Fruit fly (Drosophila melanogaster): ENCODE results near the gene Arpc3A.

The Arpc3A gene

dm6 chr3R:15836864-15837824 lies 2.7 kb downstream of the Arpc3A start, which contains the start of the genes ND-23 and spn-E:
Gene ND-23 (minus strand): TSS chr3R:15837117.
Gene spn-E (plus strand): TSS chr3R:15837419.
- TF ChIP-seq CG14655 (GFP tag; optimal IDR thresholded peaks at IDR 0.05) = no peak
- TF ChIP-seq EcR (GFP tag; optimal IDR thresholded peaks at IDR 0.05) = no peak
- TF ChIP-seq fd96Ca (GFP tag; IDR thresholded peaks at IDR 0.05) = no peak
- TF ChIP-seq gl (tag; optimal IDR thresholded peaks at IDR 0.05) = no peak
- TF ChIP-seq CG8301 (tag; optimal IDR thresholded peaks at IDR 0.05) = no peak
- 0 out of 3 replicates have a peak, but pooled peaks have one; percentile 7 for TF ChIP-seq CG4496 (GFP tag; IDR thresholded peaks at IDR 0.05)
- no peak for TF ChIP-seq Pif1A (GFP tag; optimal IDR thresholded peaks at IDR 0.05)
- TF ChIP-seq CG34367 (tag; optimal IDR thresholded peaks at IDR 0.05) = no peak
- TF ChIP-seq Ets98B (GFP tag; IDR thresholded peaks at IDR 0.05) = no peak
- no peak for TF ChIP-seq Snoo (tag; optimal IDR thresholded peaks at IDR 0.05)
- peak; percentile 39 for TF ChIP-seq CG15710 (tag; optimal IDR thresholded peaks at IDR 0.05)
- TF ChIP-seq CG32121 (GFP tag; IDR thresholded peaks at IDR 0.05) = no peak
- TF ChIP-seq CG12605 (GFP tag; IDR thresholded peaks at IDR 0.05) = no peak
- TF ChIP-seq CG17806 (tag; optimal IDR thresholded peaks at IDR 0.05) = peak; percentile 14

dm6 chr3R:15839294-15839693 lies 4.8 kb downstream of the Arpc3A start, which contains the start of gene Pbp45:
Gene Pbp45 (minus strand): TSS chr3R:15839515.
- TF ChIP-seq CG10348 (GFP tag; IDR thresholded peaks at IDR 0.05) = no peak
- TF ChIP-seq Snoo (tag; optimal IDR thresholded peaks at IDR 0.05) = no peak
- no peak for TF ChIP-seq CG32121 (GFP tag; IDR thresholded peaks at IDR 0.05)
- TF ChIP-seq fd96Ca (GFP tag; IDR thresholded peaks at IDR 0.05) = no peak
- no peak for TF ChIP-seq EcR (GFP tag; optimal IDR thresholded peaks at IDR 0.05)
- no peak for TF ChIP-seq CG17806 (tag; optimal IDR thresholded peaks at IDR 0.05)
- no peak for TF ChIP-seq Pif1B (GFP tag; optimal IDR thresholded peaks at IDR 0.05)
- no peak for TF ChIP-seq CG9948 (tag; optimal IDR thresholded peaks at IDR 0.05)
- TF ChIP-seq CG8159 (tag; optimal IDR thresholded peaks at IDR 0.05) = no peak
- TF ChIP-seq Pif1A (GFP tag; optimal IDR thresholded peaks at IDR 0.05) = no peak
- no peak for TF ChIP-seq CG8301 (tag; optimal IDR thresholded peaks at IDR 0.05)
- no peak for TF ChIP-seq CG15710 (tag; optimal IDR thresholded peaks at IDR 0.05)
- TF ChIP-seq D1 (tag; optimal IDR thresholded peaks at IDR 0.05) = no peak

- TF ChIP-seq Pif1A (GFP tag; optimal IDR thresholded peaks at IDR 0.05) = no peak
- 0 out of 3 replicates have a peak, but pooled peaks have one; percentile 23 for TF ChIP-seq CG4496 (GFP tag; IDR thresholded peaks at IDR 0.05)
- no peak for TF ChIP-seq Ets98B (GFP tag; IDR thresholded peaks at IDR 0.05)
Observed at dm6 chr3R:15846234-15846633, 11.8 kb downstream of the Arpc3A start, which contains the start of gene CG4546. Gene CG4546 (plus strand): TSS chr3R:15846534.

dm6 chr3R:15851912-15852311 lies 17.5 kb downstream of the Arpc3A start:
- TF ChIP-seq EcR (GFP tag; optimal IDR thresholded peaks at IDR 0.05) = peak; percentile 70
- TF ChIP-seq CG14655 (GFP tag; optimal IDR thresholded peaks at IDR 0.05) = no peak

- TF ChIP-seq Pif1A (GFP tag; optimal IDR thresholded peaks at IDR 0.05) (no peak), EcR (GFP tag; optimal IDR thresholded peaks at IDR 0.05) (peak; percentile 27)
Observed at dm6 chr3R:15853347-15853746, 18.9 kb downstream of the Arpc3A start, which contains the start of gene cv-d. Gene cv-d (minus strand): TSS chr3R:15853581.

dm6 chr3R:15857189-15857767 lies 22.8 kb downstream of the Arpc3A start, which contains the start of gene Hmt-1:
Gene Hmt-1 (minus strand): TSS chr3R:15857470.
- TF ChIP-seq CG12605 (GFP tag; IDR thresholded peaks at IDR 0.05) = no peak
- TF ChIP-seq rn (GFP tag; IDR thresholded peaks at IDR 0.05) = no peak
- TF ChIP-seq CG8301 (tag; optimal IDR thresholded peaks at IDR 0.05) = no peak

dm6 chr3R:15859896-15860295 lies 25.4 kb downstream of the Arpc3A start, which contains the start of gene CG9632:
Gene CG9632 (plus strand): TSS chr3R:15860196.
- TF ChIP-seq CG9948 (tag; optimal IDR thresholded peaks at IDR 0.05) (no peak), CG32121 (GFP tag; IDR thresholded peaks at IDR 0.05) (no peak), rn (GFP tag; IDR thresholded peaks at IDR 0.05) (no peak)
